Worm (Caenorhabditis elegans): ENCODE measurements around the gene pfd-5.

DNA sequence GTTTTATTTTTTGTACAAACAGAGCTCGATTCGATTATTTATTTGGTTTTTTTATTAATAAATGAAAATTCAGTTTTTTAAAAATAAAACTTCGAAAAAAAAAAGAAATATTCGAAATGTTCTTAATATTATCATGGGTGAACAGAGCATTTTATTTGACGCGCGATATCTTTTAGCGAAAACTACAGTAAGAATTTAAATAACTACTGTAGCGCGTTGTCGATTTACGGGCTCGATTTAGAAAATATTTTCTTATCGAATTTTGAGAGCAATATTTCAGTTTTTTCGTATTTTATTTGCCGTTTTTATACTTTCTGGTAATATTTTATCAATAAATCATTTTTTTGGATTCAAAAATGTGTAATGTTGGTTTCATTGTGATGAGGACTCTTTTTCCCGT, 22.4 kb upstream of the pfd-5 start:
- TF ChIP-seq lin-13 (tag; optimal IDR thresholded peaks at IDR 0.05) (no peak), ztf-11 (tag; optimal IDR thresholded peaks at IDR 0.05) (no peak), elt-3 (tag; optimal IDR thresholded peaks at IDR 0.05) (no peak), lsy-2 (tag; optimal IDR thresholded peaks at IDR 0.05) (no peak), nhr-12 (tag; optimal IDR thresholded peaks at IDR 0.05) (no peak), nhr-237 (tag; optimal IDR thresholded peaks at IDR 0.05) (no peak)

Measured in whole organism, mixed stage, embryonic.